Worm (Caenorhabditis elegans) whole organism, young adult: ENCODE data around the gene lir-1.

ENCODE experiments used
- hsf-1 ChIP-seq: fragments of 200-800 bp; sonication (Bioruptor generic); IDR thresholded peaks from 2 replicates; pipeline ENCODE4 v1.3.6; 2022; ENCODE audit warnings: missing genetic modification reagents, missing genetic modification characterization, missing compliant biosample characterization
- unc-62 ChIP-seq: fragments of 150-350 bp; optimal IDR thresholded peaks from 2 replicates; lab custom pipeline; 2014; ENCODE audit warnings: missing biosample characterization, missing genetic modification reagents, missing genetic modification characterization

DNA sequence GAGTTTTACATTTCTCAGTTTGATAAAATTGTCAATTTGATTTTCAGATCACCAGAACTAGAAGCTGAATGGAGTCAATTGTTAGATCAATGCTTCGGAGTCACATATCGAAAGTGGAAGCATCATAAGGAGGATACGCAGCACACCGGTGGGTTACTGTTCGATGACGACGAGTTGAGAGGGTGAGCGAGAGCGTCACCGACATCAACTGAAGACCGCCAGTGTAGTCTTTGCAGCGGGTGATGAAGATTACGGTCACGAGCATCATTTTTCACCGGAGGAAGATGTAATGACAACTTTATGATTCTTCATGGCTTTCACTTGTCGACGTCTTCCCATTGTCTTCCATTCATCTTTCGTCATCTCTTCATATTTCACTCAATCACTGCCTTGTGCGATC is 10.1 kb downstream of the lir-1 start, which contains the start of gene lin-26:
- no peak for TF ChIP-seq unc-62 (GFP tag; lab: Kevin White, UChicago)
- no peak for TF ChIP-seq hsf-1 (GFP tag; lab: Robert Waterston, UW)
